3 fruit fly cellular contexts compared by ENCODE assay signal in genomic region chrX:3740319-3740718, dm6.
TF ChIP-seq lines count a peak whose summit lies in the region.

No protein-coding gene starts in this region.

- TF ChIP-seq CTCF in whole organism, embryonic (GFP tag; optimal IDR thresholded peaks at IDR 0.05; lab: Kevin White, UChicago), result no peak

TF ChIP-seq in whole organism, embryonic, 481 proteins besides CTCF, POLR2A, EP300 and RAD21 (continues in another document):
- no peak for TF ChIP-seq gce (GFP tag; IDR thresholded peaks at IDR 0.05; lab: Robert Waterston, UW)
- peak; percentile 33 for TF ChIP-seq nmo (GFP tag; optimal IDR thresholded peaks at IDR 0.05; lab: Kevin White, UChicago)
- TF ChIP-seq Sox102F (GFP tag; optimal IDR thresholded peaks at IDR 0.05; lab: Kevin White, UChicago), result peak; percentile 79
- TF ChIP-seq CG17361 (GFP tag; IDR thresholded peaks at IDR 0.05; lab: Robert Waterston, UW), result no peak; the same call in 2 of the 3 replicates
- peak; percentile 54 for TF ChIP-seq fd96Cb (tag; optimal IDR thresholded peaks at IDR 0.05; lab: Kevin White, UChicago)
- no peak for TF ChIP-seq Lhr (GFP tag; optimal IDR thresholded peaks at IDR 0.05; lab: Kevin White, UChicago)
- no peak for TF ChIP-seq Mad (GFP tag; optimal IDR thresholded peaks at IDR 0.05; lab: Kevin White, UChicago)
- TF ChIP-seq prd (optimal IDR thresholded peaks at IDR 0.05; lab: Kevin White, UChicago), result no peak
- 0 out of 3 replicates have a peak, but pooled peaks have one; percentile 6 for TF ChIP-seq prd (GFP tag; IDR thresholded peaks at IDR 0.05; lab: Robert Waterston, UW)
- TF ChIP-seq esg (GFP tag; conservative IDR thresholded peaks at IDR 0.05; lab: Robert Waterston, UW), result 0 out of 2 replicates have a peak, but pooled peaks have one; percentile 14
- no peak for TF ChIP-seq CG32532 (GFP tag; IDR thresholded peaks at IDR 0.05; lab: Robert Waterston, UW)
- TF ChIP-seq ems (GFP tag; optimal IDR thresholded peaks at IDR 0.05; lab: Kevin White, UChicago), result no peak
- peak; percentile 65 for TF ChIP-seq dmrt99B (tag; optimal IDR thresholded peaks at IDR 0.05; lab: Kevin White, UChicago)
- TF ChIP-seq Asciz (GFP tag; optimal IDR thresholded peaks at IDR 0.05; lab: Kevin White, UChicago), result peak; percentile 41
- TF ChIP-seq CG10209 (GFP tag; optimal IDR thresholded peaks at IDR 0.05; lab: Kevin White, UChicago), result peak; percentile 20
- peak in 1 of 2 experiments; percentile 61 for TF ChIP-seq Hr51 (GFP tag; optimal IDR thresholded peaks at IDR 0.05; lab: Kevin White, UChicago)
- peak; percentile 51 for TF ChIP-seq CG9727 (GFP tag; optimal IDR thresholded peaks at IDR 0.05; lab: Kevin White, UChicago)
- TF ChIP-seq Bteb2 (GFP tag; optimal IDR thresholded peaks at IDR 0.05; lab: Kevin White, UChicago), result no peak
- TF ChIP-seq bcd (GFP tag; optimal IDR thresholded peaks at IDR 0.05; lab: Kevin White, UChicago), result peak; percentile 12
- TF ChIP-seq PHDP (tag; optimal IDR thresholded peaks at IDR 0.05; lab: Kevin White, UChicago), result peak; percentile 35
- no peak for TF ChIP-seq CG16779 (GFP tag; IDR thresholded peaks at IDR 0.05; lab: Robert Waterston, UW)
- peak; percentile 56 for TF ChIP-seq CG7839 (tag; optimal IDR thresholded peaks at IDR 0.05; lab: Kevin White, UChicago)
- TF ChIP-seq CG13424 (tag; optimal IDR thresholded peaks at IDR 0.05; lab: Kevin White, UChicago), result peak; percentile 13
- peak; percentile 13 for TF ChIP-seq trem (tag; optimal IDR thresholded peaks at IDR 0.05; lab: Kevin White, UChicago)
- TF ChIP-seq CG14441 (GFP tag; IDR thresholded peaks at IDR 0.05; lab: Robert Waterston, UW), result 0 out of 2 replicates have a peak, but pooled peaks have one; percentile 22
- peak in 1 of 2 experiments; percentile 47 for TF ChIP-seq bsh (GFP tag; optimal IDR thresholded peaks at IDR 0.05; lab: Kevin White, UChicago)
- TF ChIP-seq Meics (GFP tag; optimal IDR thresholded peaks at IDR 0.05; lab: Kevin White, UChicago), result peak; percentile 30
- peak; percentile 82 for TF ChIP-seq sens (GFP tag; lab: Kevin White, UChicago)
- TF ChIP-seq Drgx (GFP tag; IDR thresholded peaks at IDR 0.05; lab: Robert Waterston, UW), result peak; percentile 46; the same call in 1 of the 2 replicates

TF ChIP-seq in whole organism, prepupa, 60 proteins besides CTCF, POLR2A, EP300 and RAD21:
- peak; percentile 14 for TF ChIP-seq Sox14 (GFP tag; optimal IDR thresholded peaks at IDR 0.05; lab: Kevin White, UChicago)
- TF ChIP-seq fd85E (GFP tag; optimal IDR thresholded peaks at IDR 0.05; lab: Kevin White, UChicago), result no peak
- TF ChIP-seq CG34406 (GFP tag; optimal IDR thresholded peaks at IDR 0.05; lab: Kevin White, UChicago), result peak; percentile 38
- TF ChIP-seq CG3919 (GFP tag; optimal IDR thresholded peaks at IDR 0.05; lab: Kevin White, UChicago), result no peak
- no peak for TF ChIP-seq Ets21C (GFP tag; optimal IDR thresholded peaks at IDR 0.05; lab: Kevin White, UChicago)
- peak; percentile 59; the same call in 2 of the 3 replicates for TF ChIP-seq CG8119 (GFP tag; IDR thresholded peaks at IDR 0.05; lab: Robert Waterston, UW)
- TF ChIP-seq CG6276 (GFP tag; optimal IDR thresholded peaks at IDR 0.05; lab: Kevin White, UChicago), result peak; percentile 50
- TF ChIP-seq net (GFP tag; optimal IDR thresholded peaks at IDR 0.05; lab: Kevin White, UChicago), result no peak
- peak; percentile 45 for TF ChIP-seq Eip78C (GFP tag; lab: Kevin White, UChicago)
- TF ChIP-seq dsx (GFP tag; optimal IDR thresholded peaks at IDR 0.05; lab: Kevin White, UChicago; ENCODE audit: poor library complexity, severe bottlenecking), result no peak
- peak; percentile 28 for TF ChIP-seq CG10631 (GFP tag; optimal IDR thresholded peaks at IDR 0.05; lab: Kevin White, UChicago)
- TF ChIP-seq topi (GFP tag; optimal IDR thresholded peaks at IDR 0.05; lab: Kevin White, UChicago), result peak; percentile 13
- TF ChIP-seq eg (GFP tag; IDR thresholded peaks at IDR 0.05; lab: Robert Waterston, UW), result peak; percentile 74
- TF ChIP-seq pdm3 (GFP tag; optimal IDR thresholded peaks at IDR 0.05; lab: Kevin White, UChicago), result peak; percentile 6
- TF ChIP-seq Met (GFP tag; optimal IDR thresholded peaks at IDR 0.05; lab: Kevin White, UChicago), result peak; percentile 16
- TF ChIP-seq CG32006 (GFP tag; optimal IDR thresholded peaks at IDR 0.05; lab: Kevin White, UChicago), result peak; percentile 77
- peak; percentile 78 for TF ChIP-seq Hr4 (GFP tag; optimal IDR thresholded peaks at IDR 0.05; lab: Kevin White, UChicago)
- peak; percentile 59 for TF ChIP-seq CG4318 (GFP tag; optimal IDR thresholded peaks at IDR 0.05; lab: Kevin White, UChicago)
- TF ChIP-seq Eip75B (GFP tag; optimal IDR thresholded peaks at IDR 0.05; lab: Kevin White, UChicago), result peak; percentile 7
- peak; percentile 62; the same call in 1 of the 2 replicates for TF ChIP-seq CG15336 (GFP tag; IDR thresholded peaks at IDR 0.05; lab: Robert Waterston, UW)
- TF ChIP-seq CG6163 (GFP tag; IDR thresholded peaks at IDR 0.05; lab: Robert Waterston, UW), result peak; percentile 15; the same call in 1 of the 3 replicates

TF ChIP-seq in whole organism, pupa, 21 proteins besides CTCF, POLR2A, EP300 and RAD21:
- no peak for TF ChIP-seq CG15710 (tag; optimal IDR thresholded peaks at IDR 0.05; lab: Kevin White, UChicago)
- TF ChIP-seq Snoo (tag; optimal IDR thresholded peaks at IDR 0.05; lab: Kevin White, UChicago), result no peak
- no peak for TF ChIP-seq CG12605 (GFP tag; IDR thresholded peaks at IDR 0.05; lab: Robert Waterston, UW)
- no peak for TF ChIP-seq Ets98B (GFP tag; IDR thresholded peaks at IDR 0.05; lab: Robert Waterston, UW)
- TF ChIP-seq Pif1A (GFP tag; optimal IDR thresholded peaks at IDR 0.05; lab: Kevin White, UChicago), result peak; percentile 33
- TF ChIP-seq gl (tag; optimal IDR thresholded peaks at IDR 0.05; lab: Kevin White, UChicago), result no peak
- TF ChIP-seq CG32121 (GFP tag; IDR thresholded peaks at IDR 0.05; lab: Robert Waterston, UW), result peak; percentile 17; the same call in 1 of the 2 replicates
- peak; percentile 60 for TF ChIP-seq CG14655 (GFP tag; optimal IDR thresholded peaks at IDR 0.05; lab: Kevin White, UChicago)
- no peak for TF ChIP-seq CG34367 (tag; optimal IDR thresholded peaks at IDR 0.05; lab: Kevin White, UChicago)
- TF ChIP-seq CG17806 (tag; optimal IDR thresholded peaks at IDR 0.05; lab: Kevin White, UChicago), result peak; percentile 32
- peak; percentile 15 for TF ChIP-seq CG9948 (tag; optimal IDR thresholded peaks at IDR 0.05; lab: Kevin White, UChicago)
- peak; percentile 43; the same call in 1 of the 3 replicates for TF ChIP-seq CG4496 (GFP tag; IDR thresholded peaks at IDR 0.05; lab: Robert Waterston, UW)
- no peak for TF ChIP-seq D1 (tag; optimal IDR thresholded peaks at IDR 0.05; lab: Kevin White, UChicago)
- TF ChIP-seq CG13204 (GFP tag; optimal IDR thresholded peaks at IDR 0.05; lab: Kevin White, UChicago), result no peak
- no peak for TF ChIP-seq EcR (GFP tag; optimal IDR thresholded peaks at IDR 0.05; lab: Kevin White, UChicago)
- no peak for TF ChIP-seq CG8301 (tag; optimal IDR thresholded peaks at IDR 0.05; lab: Kevin White, UChicago)
- TF ChIP-seq CG8159 (tag; optimal IDR thresholded peaks at IDR 0.05; lab: Kevin White, UChicago), result peak; percentile 10
- 0 out of 2 replicates have a peak, but pooled peaks have one; percentile 14 for TF ChIP-seq rn (GFP tag; IDR thresholded peaks at IDR 0.05; lab: Robert Waterston, UW)
- TF ChIP-seq Pif1B (GFP tag; optimal IDR thresholded peaks at IDR 0.05; lab: Kevin White, UChicago), result no peak
- no peak for TF ChIP-seq CG10348 (GFP tag; IDR thresholded peaks at IDR 0.05; lab: Robert Waterston, UW)
- TF ChIP-seq fd96Ca (GFP tag; IDR thresholded peaks at IDR 0.05; lab: Robert Waterston, UW), result no peak

Comparison
In these comparisons a context has a peak if more than half of its experiments do, and no peak if none do; other contexts are left out.
1. Of the 7 proteins assayed by ChIP-seq in both whole organism, embryonic and whole organism, prepupa: peak only in whole organism, embryonic: Sox102F; only in whole organism, prepupa: none; in both: none; in neither: 6.